Worm (Caenorhabditis elegans) whole organism, young adult: ENCODE results near the gene F10C2.5.

ENCODE experiments used
- B0019.2 ChIP-seq: fragments of 200-800 bp; sonication (Bioruptor generic); conservative IDR thresholded peaks from 2 replicates; pipeline ENCODE4 v1.3.6; 2022; ENCODE audit warnings: missing genetic modification reagents, missing genetic modification characterization, missing compliant biosample characterization
- B0261.1 ChIP-seq: sonication (generic microtip); optimal IDR thresholded peaks from 2 replicates; lab custom pipeline; 2016; ENCODE audit warnings: mild to moderate bottlenecking, missing genetic modification characterization, moderate library complexity, missing compliant biosample characterization
- F10E7.11 ChIP-seq: sonication (generic microtip); optimal IDR thresholded peaks from 2 replicates; lab custom pipeline; 2017; ENCODE audit warnings: mild to moderate bottlenecking, missing genetic modification characterization, moderate library complexity, missing compliant biosample characterization
- F22D6.2 ChIP-seq: sonication (generic microtip); optimal IDR thresholded peaks from 2 replicates; lab custom pipeline; 2016; ENCODE audit warnings: mild to moderate bottlenecking, missing genetic modification characterization, missing compliant biosample characterization
- F23B12.7 ChIP-seq: sonication (generic microtip); optimal IDR thresholded peaks from 2 replicates; lab custom pipeline; 2017; ENCODE audit warnings: missing genetic modification characterization, mild to moderate bottlenecking, missing compliant biosample characterization, antibody characterized with exemption, moderate library complexity; ENCODE audit not compliant: insufficient read depth
- F39B2.1 ChIP-seq: fragments of 200-800 bp; sonication (Bioruptor generic); IDR thresholded peaks from 2 replicates; pipeline ENCODE4 v1.3.6; 2022; ENCODE audit warnings: missing genetic modification reagents, missing genetic modification characterization, missing compliant biosample characterization
- F57A8.1 ChIP-seq: fragments of 200-800 bp; sonication (Bioruptor generic); optimal IDR thresholded peaks from 2 replicates; lab custom pipeline; 2018; ENCODE audit warnings: mild to moderate bottlenecking, missing genetic modification characterization, moderate library complexity, missing compliant biosample characterization
- T07F8.4 ChIP-seq: sonication (generic microtip); optimal IDR thresholded peaks from 2 replicates; lab custom pipeline; 2016; ENCODE audit warnings: mild to moderate bottlenecking, missing genetic modification characterization, moderate library complexity, missing compliant biosample characterization
- ZK185.1 ChIP-seq: sonication (generic microtip); optimal IDR thresholded peaks from 2 replicates; lab custom pipeline; 2016; ENCODE audit warnings: mild to moderate bottlenecking, missing genetic modification characterization, missing compliant biosample characterization; ENCODE audit not compliant: poor library complexity, severe bottlenecking
- akir-1 ChIP-seq: fragments of 200-800 bp; sonication (Bioruptor generic); optimal IDR thresholded peaks from 2 replicates; lab custom pipeline; 2018; ENCODE audit warnings: mild to moderate bottlenecking, missing genetic modification characterization, moderate library complexity, missing compliant biosample characterization
- ama-1 ChIP-seq, 3 experiments: fragments of 150-350 bp in 1 of 3; sonication (generic microtip) in 2 of 3; optimal IDR thresholded peaks; 2 replicates each; lab custom pipeline; 2014 to 2018; ENCODE audit warnings: missing biosample characterization in 2 of 3, missing genetic modification characterization in 2 of 3, missing genetic modification reagents in 2 of 3
- aptf-3 ChIP-seq: fragments of 200-800 bp; sonication (Bioruptor generic); IDR thresholded peaks from 2 replicates; pipeline ENCODE4 v1.3.6; 2022; ENCODE audit warnings: missing genetic modification characterization, missing compliant biosample characterization
- attf-6 ChIP-seq: fragments of 200-800 bp; sonication (Bioruptor generic); IDR thresholded peaks from 2 replicates; pipeline ENCODE4 v1.3.6; 2022; ENCODE audit warnings: missing genetic modification reagents, missing genetic modification characterization, missing compliant biosample characterization
- ceh-100 ChIP-seq: fragments of 200-800 bp; sonication (Bioruptor generic); IDR thresholded peaks from 2 replicates; pipeline ENCODE4 v1.3.6; 2022; ENCODE audit warnings: missing genetic modification reagents, missing genetic modification characterization, missing compliant biosample characterization
- ceh-27 ChIP-seq: fragments of 200-800 bp; sonication (Bioruptor generic); optimal IDR thresholded peaks from 2 replicates; lab custom pipeline; 2018; ENCODE audit warnings: mild to moderate bottlenecking, missing genetic modification characterization, moderate library complexity, missing compliant biosample characterization
- ceh-40 ChIP-seq: fragments of 200-800 bp; sonication (Bioruptor generic); IDR thresholded peaks from 2 replicates; pipeline ENCODE4 v1.3.6; 2022; ENCODE audit warnings: missing genetic modification characterization, missing compliant biosample characterization
- ceh-58 ChIP-seq: fragments of 200-800 bp; sonication (Bioruptor generic); IDR thresholded peaks from 2 replicates; pipeline ENCODE4 v1.3.6; 2022; ENCODE audit warnings: missing genetic modification characterization, missing compliant biosample characterization
- efl-1 ChIP-seq: fragments of 150-350 bp; optimal IDR thresholded peaks from 2 replicates; lab custom pipeline; 2014; ENCODE audit warnings: missing biosample characterization, missing genetic modification reagents, missing genetic modification characterization
- fkh-3 ChIP-seq: sonication (generic microtip); optimal IDR thresholded peaks from 2 replicates; lab custom pipeline; 2016; ENCODE audit warnings: mild to moderate bottlenecking, missing genetic modification characterization, missing compliant biosample characterization
- gei-17 ChIP-seq: fragments of 200-800 bp; sonication (Bioruptor generic); optimal IDR thresholded peaks from 2 replicates; lab custom pipeline; 2018; ENCODE audit warnings: mild to moderate bottlenecking, missing genetic modification characterization, missing compliant biosample characterization
- hmg-20 ChIP-seq: fragments of 200-800 bp; sonication (Bioruptor generic); IDR thresholded peaks from 2 replicates; pipeline ENCODE4 v1.3.6; 2022; ENCODE audit warnings: missing genetic modification reagents, missing genetic modification characterization, missing compliant biosample characterization
- hrde-1 ChIP-seq: sonication (generic microtip); optimal IDR thresholded peaks from 2 replicates; lab custom pipeline; 2016; ENCODE audit warnings: missing genetic modification characterization, mild to moderate bottlenecking, missing compliant biosample characterization, moderate library complexity, missing genotype, missing genetic modification reagents, borderline replicate concordance
- lin-35 ChIP-seq, 3 experiments: fragments of 150-350 bp in 2 of 3; sonication (generic microtip) in 1 of 3; optimal IDR thresholded peaks; 2 replicates each; lab custom pipeline; 2014 to 2018; ENCODE audit warnings: missing biosample characterization in 3 of 3, missing genetic modification characterization in 3 of 3, missing genetic modification reagents in 3 of 3
- lin-40 ChIP-seq: sonication (generic microtip); optimal IDR thresholded peaks from 2 replicates; lab custom pipeline; 2016; ENCODE audit warnings: missing genetic modification characterization, mild to moderate bottlenecking, missing compliant biosample characterization, missing genotype, missing genetic modification reagents
- lsl-1 ChIP-seq: fragments of 200-800 bp; sonication (Bioruptor generic); optimal IDR thresholded peaks from 2 replicates; lab custom pipeline; 2018; ENCODE audit warnings: mild to moderate bottlenecking, missing genetic modification characterization, moderate library complexity, missing compliant biosample characterization
- madf-10 ChIP-seq: sonication (generic microtip); optimal IDR thresholded peaks from 2 replicates; lab custom pipeline; 2016; ENCODE audit warnings: mild to moderate bottlenecking, missing genetic modification characterization, missing compliant biosample characterization
- madf-8 ChIP-seq: fragments of 200-800 bp; sonication (Bioruptor generic); conservative IDR thresholded peaks from 2 replicates; pipeline ENCODE4 v1.3.6; 2022; ENCODE audit warnings: missing genetic modification reagents, missing genetic modification characterization, missing compliant biosample characterization
- mcd-1 ChIP-seq: fragments of 200-800 bp; sonication (Bioruptor generic); IDR thresholded peaks from 2 replicates; pipeline ENCODE4 v1.3.6; 2022; ENCODE audit warnings: missing genetic modification reagents, missing genetic modification characterization, missing compliant biosample characterization
- mes-4 ChIP-seq: sonication (generic microtip); optimal IDR thresholded peaks from 2 replicates; lab custom pipeline; 2016; ENCODE audit warnings: missing genotype, missing genetic modification characterization, missing compliant biosample characterization
- nfya-2 ChIP-seq: fragments of 200-800 bp; sonication (Bioruptor generic); IDR thresholded peaks from 2 replicates; pipeline ENCODE4 v1.3.6; 2022; ENCODE audit warnings: missing genetic modification reagents, missing genetic modification characterization, missing compliant biosample characterization
- nfyb-1 ChIP-seq: fragments of 200-800 bp; sonication (Bioruptor generic); IDR thresholded peaks from 2 replicates; pipeline ENCODE4 v1.3.6; 2022; ENCODE audit warnings: missing genetic modification reagents, missing genetic modification characterization, missing compliant biosample characterization
- nhr-120 ChIP-seq: fragments of 200-800 bp; sonication (Bioruptor generic); IDR thresholded peaks from 2 replicates; pipeline ENCODE4 v1.3.6; 2022; ENCODE audit warnings: missing genetic modification characterization, missing compliant biosample characterization
- nhr-27 ChIP-seq: fragments of 200-800 bp; sonication (Bioruptor generic); optimal IDR thresholded peaks from 2 replicates; lab custom pipeline; 2018; ENCODE audit warnings: mild to moderate bottlenecking, missing genetic modification characterization, moderate library complexity, missing compliant biosample characterization
- nhr-90 ChIP-seq: sonication (generic microtip); optimal IDR thresholded peaks from 2 replicates; lab custom pipeline; 2016; ENCODE audit warnings: missing genotype, mild to moderate bottlenecking, missing genetic modification characterization, missing compliant biosample characterization
- pha-4 ChIP-seq: fragments of 150-350 bp; sonication (generic microtip); optimal IDR thresholded peaks from 2 replicates; lab custom pipeline; 2014; ENCODE audit warnings: missing biosample characterization, missing genetic modification reagents, missing genetic modification characterization
- rec-8 ChIP-seq, 2 experiments: sonication (generic microtip); optimal IDR thresholded peaks; 2 replicates each; lab custom pipeline; 2016; ENCODE audit warnings: mild to moderate bottlenecking in 2 of 2, missing genetic modification characterization in 2 of 2, missing genetic modification reagents in 2 of 2, missing genotype in 2 of 2, missing biosample characterization in 1 of 2, missing compliant biosample characterization in 1 of 2, moderate library complexity in 1 of 2
- rpc-1 ChIP-seq, 2 experiments: fragments of 150-350 bp in 1 of 2; sonication (generic microtip) in 1 of 2; optimal IDR thresholded peaks; 2 replicates each; lab custom pipeline; 2014 to 2018; ENCODE audit warnings: missing biosample characterization in 1 of 2, missing genetic modification characterization in 1 of 2, missing genetic modification reagents in 1 of 2, missing genotype in 1 of 2
- snpc-1.3 ChIP-seq: sonication (generic microtip); optimal IDR thresholded peaks from 2 replicates; lab custom pipeline; 2017; ENCODE audit warnings: missing genetic modification characterization, mild to moderate bottlenecking, missing compliant biosample characterization, antibody characterized with exemption, moderate library complexity, missing genotype, missing genetic modification reagents; ENCODE audit not compliant: insufficient read depth
- somi-1 ChIP-seq: fragments of 200-800 bp; sonication (Bioruptor generic); optimal IDR thresholded peaks from 2 replicates; lab custom pipeline; 2018; ENCODE audit warnings: mild to moderate bottlenecking, missing genetic modification characterization, missing compliant biosample characterization
- sptf-2 ChIP-seq: fragments of 200-800 bp; sonication (Bioruptor generic); optimal IDR thresholded peaks from 2 replicates; lab custom pipeline; 2018; ENCODE audit warnings: mild to moderate bottlenecking, missing genetic modification characterization, missing compliant biosample characterization
- tbp1 ChIP-seq: fragments of 200-800 bp; sonication (Bioruptor generic); optimal IDR thresholded peaks from 2 replicates; lab custom pipeline; 2018; ENCODE audit warnings: mild to moderate bottlenecking, missing genetic modification characterization, missing compliant biosample characterization
- tbx-9 ChIP-seq: sonication (generic microtip); optimal IDR thresholded peaks from 2 replicates; lab custom pipeline; 2016; ENCODE audit warnings: borderline replicate concordance, missing genetic modification characterization, inconsistent platforms, missing compliant biosample characterization
- ztf-18 ChIP-seq: sonication (generic microtip); optimal IDR thresholded peaks from 2 replicates; lab custom pipeline; 2016; ENCODE audit warnings: missing genotype, mild to moderate bottlenecking, missing genetic modification characterization, missing compliant biosample characterization
- ztf-22 ChIP-seq: fragments of 200-800 bp; sonication (Bioruptor generic); optimal IDR thresholded peaks from 2 replicates; lab custom pipeline; 2018; ENCODE audit warnings: mild to moderate bottlenecking, missing genetic modification characterization, moderate library complexity, missing compliant biosample characterization
- ztf-25 ChIP-seq: fragments of 200-800 bp; sonication (Bioruptor generic); IDR thresholded peaks from 2 replicates; pipeline ENCODE4 v1.3.6; 2022; ENCODE audit warnings: missing genetic modification reagents, missing genetic modification characterization, missing compliant biosample characterization

Gene F10C2.5

ce11 chrV:12001747-12002456 lies 43.3 kb upstream of the F10C2.5 start, which contains the start of gene gcy-33 (continued):
- TF ChIP-seq ceh-27 = peak; percentile 86
- TF ChIP-seq ama-1 (optimal IDR thresholded peaks at IDR 0.05; lab: Kevin White, UChicago) = no peak
- TF ChIP-seq ama-1 (GFP tag; optimal IDR thresholded peaks at IDR 0.05; lab: Kevin White, UChicago) = peak; percentile 13 to 80
- TF ChIP-seq fkh-3 (tag; lab: Kevin White, UChicago) = peak; percentile 95
- no peak for TF ChIP-seq nfya-2 (GFP tag; lab: Robert Waterston, UW)
- TF ChIP-seq somi-1 (GFP tag; lab: Kevin White, UChicago) = peak; percentile 36
- TF ChIP-seq ceh-100 = peak; percentile 79
- peak; percentile 12; the same call in 1 of the 2 replicates for TF ChIP-seq ceh-40 (GFP tag; lab: Robert Waterston, UW)
- peak; percentile 85 for TF ChIP-seq ZK185.1 (tag; lab: Kevin White, UChicago)
- TF ChIP-seq ztf-18 (tag; lab: Kevin White, UChicago) = peak; percentile 75
- peak; percentile 83 for TF ChIP-seq hrde-1 (tag; lab: Kevin White, UChicago)
- TF ChIP-seq mes-4 (tag; lab: Kevin White, UChicago) = peak; percentile 46
- peak; percentile 54 for TF ChIP-seq lsl-1 (GFP tag; lab: Kevin White, UChicago)
- TF ChIP-seq mcd-1 = peak; percentile 80
- TF ChIP-seq B0261.1 (tag; lab: Kevin White, UChicago) = peak; percentile 95
- peak; percentile 47 for TF ChIP-seq madf-8 (GFP tag; lab: Robert Waterston, UW)
- peak; percentile 87 for TF ChIP-seq lin-40 (tag; lab: Kevin White, UChicago)
- TF ChIP-seq nhr-27 = peak; percentile 81
- TF ChIP-seq B0019.2 (GFP tag; lab: Robert Waterston, UW) = no peak
- TF ChIP-seq aptf-3 (GFP tag; lab: Robert Waterston, UW) = 0 out of 2 replicates have a peak, but pooled peaks have one; percentile 62
- TF ChIP-seq nhr-120 = 0 out of 2 replicates have a peak, but pooled peaks have one; percentile 67
- no peak for TF ChIP-seq efl-1
- TF ChIP-seq pha-4 = no peak
- TF ChIP-seq F10E7.11 = peak; percentile 48
- TF ChIP-seq gei-17 (GFP tag; lab: Kevin White, UChicago) = peak; percentile 77
- peak; percentile 87 for TF ChIP-seq rpc-1 (optimal IDR thresholded peaks at IDR 0.05; lab: Kevin White, UChicago)
- peak; percentile 88 for TF ChIP-seq rpc-1 (tag; optimal IDR thresholded peaks at IDR 0.05; lab: Kevin White, UChicago)
- 0 out of 2 replicates have a peak, but pooled peaks have one; percentile 15 for TF ChIP-seq ceh-58 (GFP tag; lab: Robert Waterston, UW)
- TF ChIP-seq ztf-25 (GFP tag; lab: Robert Waterston, UW) = peak; percentile 77
- no peak for TF ChIP-seq tbx-9
- peak; percentile 55 to 92 for TF ChIP-seq rec-8 (tag; optimal IDR thresholded peaks at IDR 0.05; lab: Kevin White, UChicago)
- peak in 1 of 3 experiments; percentile 85 for TF ChIP-seq lin-35 (GFP tag; optimal IDR thresholded peaks at IDR 0.05; lab: Kevin White, UChicago)
- peak; percentile 23 for TF ChIP-seq F22D6.2 (tag; lab: Kevin White, UChicago)
- peak; percentile 89 for TF ChIP-seq madf-10 (tag; lab: Kevin White, UChicago)
- TF ChIP-seq hmg-20 = peak; percentile 46; the same call in 1 of the 2 replicates
- TF ChIP-seq F57A8.1 (GFP tag; lab: Kevin White, UChicago) = peak; percentile 83
- no peak for TF ChIP-seq F23B12.7 (tag; lab: Kevin White, UChicago)
- peak; percentile 99 for TF ChIP-seq tbp1
- peak; percentile 95 for TF ChIP-seq nfyb-1 (GFP tag; lab: Robert Waterston, UW)
- peak; percentile 94 for TF ChIP-seq nhr-90 (tag; lab: Kevin White, UChicago)
- TF ChIP-seq sptf-2 (GFP tag; lab: Kevin White, UChicago) = peak; percentile 82
- TF ChIP-seq F39B2.1 = 0 out of 2 replicates have a peak, but pooled peaks have one; percentile 7
- TF ChIP-seq akir-1 (GFP tag; lab: Kevin White, UChicago) = peak; percentile 66
- peak; percentile 87 for TF ChIP-seq snpc-1.3 (tag; lab: Kevin White, UChicago)
- peak; percentile 94 for TF ChIP-seq ztf-22
- TF ChIP-seq T07F8.4 (tag; lab: Kevin White, UChicago) = peak; percentile 76
- TF ChIP-seq attf-6 (GFP tag; lab: Robert Waterston, UW) = no peak; the same call in 1 of the 2 replicates
